Worm (Caenorhabditis elegans) whole organism, L4/young adult: Measurements from ENCODE around the gene Y51H4A.936.
A peak's percentile ranks its signal among the peaks of the same experiment; 100 is the strongest.

Source experiments
- dao-5 ChIP-seq: sonication (generic microtip); optimal IDR thresholded peaks from 2 replicates; lab custom pipeline; 2016; ENCODE audit warnings: missing genotype, missing genetic modification characterization, moderate library complexity, missing compliant biosample characterization
- him-1 ChIP-seq: sonication (generic microtip); optimal IDR thresholded peaks from 2 replicates; lab custom pipeline; 2016; ENCODE audit warnings: missing genotype, missing genetic modification reagents, missing genetic modification characterization, missing compliant biosample characterization

DNA sequence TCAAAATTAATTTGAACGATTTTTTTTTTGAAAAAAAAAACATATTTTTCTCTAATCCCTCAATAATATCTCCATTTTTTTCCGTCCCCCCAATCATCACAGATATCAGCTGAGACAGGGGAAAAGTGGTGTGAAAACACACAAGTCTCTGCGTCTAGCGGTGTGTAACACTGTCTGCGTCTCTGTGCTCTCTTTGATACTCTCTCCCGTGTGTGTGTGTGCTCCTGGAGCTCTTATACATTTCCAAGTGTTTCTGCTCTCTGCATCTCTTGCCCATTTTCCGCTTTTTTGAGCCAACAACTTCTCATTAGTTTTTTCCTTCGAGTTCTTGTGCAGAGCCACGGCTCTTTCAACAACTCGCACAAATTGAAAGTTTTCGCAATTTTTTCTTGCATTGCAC, 34.4 kb downstream of the Y51H4A.936 start:
- TF ChIP-seq him-1 (tag; lab: Kevin White, UChicago), result peak; percentile 58
- no peak for TF ChIP-seq dao-5
